Fruit fly (Drosophila melanogaster) whole organism, adult: ENCODE measurements around the gene Pif1.

Experiments used
- CG7101 ChIP-seq: fragments of 200-800 bp; sonication (Bioruptor generic); optimal IDR thresholded peaks from 2 replicates; lab custom pipeline; 2018; ENCODE audit warnings: missing biosample characterization, mild to moderate bottlenecking, missing genetic modification characterization, moderate library complexity
- cic ChIP-seq: fragments of 200-800 bp; sonication (Bioruptor generic); optimal IDR thresholded peaks from 2 replicates; lab custom pipeline; 2017; ENCODE audit warnings: missing biosample characterization, mild to moderate bottlenecking, missing genetic modification characterization, moderate library complexity

DNA sequence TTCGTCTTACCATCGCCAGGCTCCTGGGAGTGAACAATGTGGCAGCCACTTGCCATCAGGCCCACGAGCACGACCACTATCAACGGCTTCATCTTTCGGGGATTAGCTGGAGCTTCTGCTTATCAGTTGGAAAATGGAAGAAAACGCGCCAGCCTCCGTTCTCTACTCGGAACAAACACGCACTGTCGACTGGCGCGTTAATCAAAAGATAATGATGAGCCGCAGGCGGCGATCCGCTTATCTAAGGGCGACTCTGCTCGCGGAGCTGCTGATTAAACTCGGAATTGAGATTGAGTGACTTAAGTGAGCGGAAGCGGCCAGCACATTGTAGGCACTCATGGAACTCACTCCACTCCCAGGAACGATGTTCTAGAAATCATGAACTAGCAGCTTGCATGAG lies 8.0 kb downstream of the Pif1 start, which contains the start of gene CG3246:
- TF ChIP-seq CG7101 (tag; lab: Kevin White, UChicago): no peak
- no peak for TF ChIP-seq cic
